Worm (Caenorhabditis elegans): ENCODE data around the gene nas-8.

DNA sequence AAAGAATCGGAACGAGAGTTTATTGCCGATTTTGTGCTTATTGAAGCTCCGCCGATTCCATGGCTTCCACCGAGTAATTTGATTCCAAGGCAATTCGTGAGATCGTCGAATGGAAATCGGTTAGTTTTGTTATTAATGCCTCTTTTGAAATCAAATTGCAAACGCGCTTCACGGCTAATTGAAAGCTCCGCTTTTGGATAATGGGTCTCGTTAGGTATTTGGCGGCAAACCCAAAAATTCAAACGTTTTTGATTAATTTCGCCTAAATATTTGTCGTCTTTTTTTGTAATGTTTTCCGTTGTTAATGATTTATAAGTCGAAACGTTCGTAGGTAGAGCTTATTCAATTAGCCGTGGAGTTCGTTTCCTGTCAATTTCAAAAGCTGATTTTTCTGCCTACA lies 44.9 kb downstream of the nas-8 start:
- TF ChIP-seq fkh-10 (GFP tag; optimal IDR thresholded peaks at IDR 0.05) (no peak), pha-4 (tag; optimal IDR thresholded peaks at IDR 0.05) (no peak), R02D3.7 (tag; optimal IDR thresholded peaks at IDR 0.05) (no peak), nhr-237 (tag; optimal IDR thresholded peaks at IDR 0.05) (no peak), mml-1 (tag; optimal IDR thresholded peaks at IDR 0.05) (no peak), ceh-16 (tag; optimal IDR thresholded peaks at IDR 0.05) (no peak), lin-39 (tag; optimal IDR thresholded peaks at IDR 0.05) (no peak), nhr-67 (tag; optimal IDR thresholded peaks at IDR 0.05) (no peak), mdl-1 (tag; optimal IDR thresholded peaks at IDR 0.05) (no peak), skn-1 (tag; optimal IDR thresholded peaks at IDR 0.05) (no peak), lin-15B (tag; optimal IDR thresholded peaks at IDR 0.05) (no peak), elt-3 (tag; optimal IDR thresholded peaks at IDR 0.05) (no peak), sea-2 (GFP tag; optimal IDR thresholded peaks at IDR 0.05) (no peak), nhr-23 (tag; optimal IDR thresholded peaks at IDR 0.05) (no peak)
